Fruit fly (Drosophila melanogaster) whole organism, embryonic: ENCODE results near the gene ZIPIC.

ENCODE experiments used
- CG10321 ChIP-seq: fragments of 200-800 bp; sonication (Bioruptor generic); IDR thresholded peaks from 2 replicates; pipeline ENCODE4 v1.3.6; 2022; ENCODE audit warnings: missing biosample characterization, missing genetic modification characterization
- CG10543 ChIP-seq: fragments of 200-800 bp; sonication (Bioruptor generic); optimal IDR thresholded peaks from 3 replicates; lab custom pipeline; 2017; ENCODE audit warnings: missing biosample characterization, mild to moderate bottlenecking, missing genetic modification characterization, moderate library complexity
- CG11723 ChIP-seq: fragments of 200-800 bp; sonication (Bioruptor generic); optimal IDR thresholded peaks from 2 replicates; lab custom pipeline; 2017; ENCODE audit warnings: missing biosample characterization, mild to moderate bottlenecking, missing genetic modification characterization
- CG12104 ChIP-seq: fragments of 200-800 bp; sonication (Bioruptor generic); optimal IDR thresholded peaks from 3 replicates; lab custom pipeline; 2016; ENCODE audit warnings: missing biosample characterization, missing genetic modification characterization
- CG12219 ChIP-seq: fragments of 200-800 bp; sonication (Bioruptor generic); optimal IDR thresholded peaks from 3 replicates; lab custom pipeline; 2018; ENCODE audit warnings: missing biosample characterization, mild to moderate bottlenecking, missing genetic modification characterization
- CG12769 ChIP-seq: fragments of 200-800 bp; sonication (Bioruptor generic); optimal IDR thresholded peaks from 2 replicates; lab custom pipeline; 2019; ENCODE audit warnings: missing biosample characterization, mild to moderate bottlenecking, missing genetic modification characterization, moderate library complexity
- CG13287 ChIP-seq: fragments of 200-800 bp; sonication (Bioruptor generic); IDR thresholded peaks from 2 replicates; pipeline ENCODE4 v1.3.6; 2022; ENCODE audit warnings: missing biosample characterization, missing genetic modification characterization; ENCODE audit not compliant: partially characterized antibody
- CG14441 ChIP-seq: fragments of 200-800 bp; sonication (Bioruptor generic); IDR thresholded peaks from 2 replicates; pipeline ENCODE4 v1.3.6; 2022; ENCODE audit warnings: missing biosample characterization, missing genetic modification characterization
- CG1603 ChIP-seq: fragments of 200-800 bp; sonication (Bioruptor generic); optimal IDR thresholded peaks from 2 replicates; lab custom pipeline; 2019; ENCODE audit warnings: missing biosample characterization, mild to moderate bottlenecking, missing genetic modification characterization, moderate library complexity
- CG17328 ChIP-seq: fragments of 200-800 bp; sonication (Bioruptor generic); IDR thresholded peaks from 2 replicates; pipeline ENCODE4 v1.3.6; 2022; ENCODE audit warnings: missing biosample characterization, missing genetic modification characterization
- CG2712 ChIP-seq: fragments of 200-800 bp; optimal IDR thresholded peaks from 3 replicates; lab custom pipeline; 2019; ENCODE audit warnings: missing biosample characterization, mild to moderate bottlenecking, missing genetic modification characterization, moderate library complexity
- CG3407 ChIP-seq: fragments of 200-800 bp; sonication (Bioruptor generic); optimal IDR thresholded peaks from 2 replicates; lab custom pipeline; 2018; ENCODE audit warnings: missing biosample characterization, mild to moderate bottlenecking, missing genetic modification characterization
- CG34224 ChIP-seq: fragments of 200-800 bp; sonication (Bioruptor generic); IDR thresholded peaks from 3 replicates; pipeline ENCODE4 v1.3.6; 2022; ENCODE audit warnings: missing biosample characterization, missing genetic modification characterization; ENCODE audit not compliant: partially characterized antibody
- CG3995 ChIP-seq: fragments of 200-800 bp; sonication (Bioruptor generic); optimal IDR thresholded peaks from 3 replicates; lab custom pipeline; 2016; ENCODE audit warnings: missing biosample characterization, missing genetic modification characterization
- CG7963 ChIP-seq: fragments of 200-800 bp; sonication (Bioruptor generic); IDR thresholded peaks from 3 replicates; pipeline ENCODE4 v1.3.6; 2022; ENCODE audit warnings: missing biosample characterization, missing genetic modification characterization; ENCODE audit not compliant: partially characterized antibody
- CG8290 ChIP-seq, 3 experiments: fragments of 200-800 bp; sonication (Bioruptor generic); optimal IDR thresholded peaks; 2 replicates each; lab custom pipeline; 2016 to 2019; ENCODE audit warnings: missing biosample characterization in 3 of 3, missing genetic modification characterization in 3 of 3, mild to moderate bottlenecking in 2 of 3, moderate library complexity in 1 of 3
- Deaf1 ChIP-seq: fragments of 200-800 bp; optimal IDR thresholded peaks from 3 replicates; lab custom pipeline; 2019; ENCODE audit warnings: missing biosample characterization, mild to moderate bottlenecking, missing genetic modification characterization, moderate library complexity
- E2f2 ChIP-seq: fragments of 200-800 bp; sonication (Bioruptor generic); IDR thresholded peaks from 2 replicates; pipeline ENCODE4 v1.3.6; 2022; ENCODE audit warnings: missing biosample characterization, missing genetic modification characterization
- HLHmδ ChIP-seq: fragments of 200-800 bp; sonication (Bioruptor generic); optimal IDR thresholded peaks from 2 replicates; lab custom pipeline; 2018; ENCODE audit warnings: missing biosample characterization, mild to moderate bottlenecking, missing genetic modification characterization, moderate library complexity
- Max ChIP-seq: fragments of 200-800 bp; sonication (Bioruptor generic); optimal IDR thresholded peaks from 2 replicates; lab custom pipeline; 2016; ENCODE audit warnings: missing biosample characterization, mild to moderate bottlenecking, missing genetic modification characterization
- Pdp1 ChIP-seq, 2 experiments: fragments of 200-800 bp; sonication (Bioruptor generic); optimal IDR thresholded peaks; 3 replicates each; lab custom pipeline; 2016; ENCODE audit warnings: missing biosample characterization in 2 of 2, missing genetic modification characterization in 2 of 2, mild to moderate bottlenecking in 1 of 2, moderate library complexity in 1 of 2
- Vsx1 ChIP-seq: fragments of 200-800 bp; sonication (Bioruptor generic); optimal IDR thresholded peaks from 2 replicates; lab custom pipeline; 2017; ENCODE audit warnings: missing biosample characterization, mild to moderate bottlenecking, missing genetic modification characterization, missing genetic modification reagents
- abd-A ChIP-seq: fragments of 200-800 bp; sonication (Bioruptor generic); optimal IDR thresholded peaks from 3 replicates; lab custom pipeline; 2019; ENCODE audit warnings: missing biosample characterization, mild to moderate bottlenecking, missing genetic modification characterization, moderate library complexity
- ato ChIP-seq: fragments of 200-800 bp; sonication (Bioruptor generic); IDR thresholded peaks from 2 replicates; pipeline ENCODE4 v1.3.6; 2022; ENCODE audit warnings: missing biosample characterization, missing genetic modification characterization; ENCODE audit not compliant: partially characterized antibody
- bbx ChIP-seq: fragments of 200-800 bp; sonication (Bioruptor generic); IDR thresholded peaks from 2 replicates; pipeline ENCODE4 v1.3.6; 2022; ENCODE audit warnings: missing biosample characterization, missing genetic modification characterization; ENCODE audit not compliant: partially characterized antibody
- cg ChIP-seq: fragments of 200-800 bp; sonication (Bioruptor generic); optimal IDR thresholded peaks from 3 replicates; lab custom pipeline; 2019; ENCODE audit warnings: missing biosample characterization, mild to moderate bottlenecking, missing genetic modification characterization, moderate library complexity
- chinmo ChIP-seq: fragments of 200-800 bp; sonication (Bioruptor generic); IDR thresholded peaks from 4 replicates; pipeline ENCODE4 v1.3.6; 2022; ENCODE audit warnings: missing biosample characterization, missing genetic modification characterization; ENCODE audit not compliant: partially characterized antibody
- crc ChIP-seq: fragments of 200-800 bp; sonication (Bioruptor generic); optimal IDR thresholded peaks from 2 replicates; lab custom pipeline; 2016; ENCODE audit warnings: missing biosample characterization, missing genetic modification characterization
- crol ChIP-seq: fragments of 200-800 bp; sonication (Bioruptor generic); IDR thresholded peaks from 2 replicates; pipeline ENCODE4 v1.3.6; 2022; ENCODE audit warnings: missing biosample characterization, missing genetic modification characterization
- dm ChIP-seq: fragments of 200-800 bp; sonication (Bioruptor generic); optimal IDR thresholded peaks from 3 replicates; lab custom pipeline; 2016; ENCODE audit warnings: missing biosample characterization, missing genetic modification characterization
- ftz-f1 ChIP-seq: fragments of 200-800 bp; sonication (Bioruptor generic); optimal IDR thresholded peaks from 2 replicates; lab custom pipeline; 2016; ENCODE audit warnings: missing biosample characterization, missing genetic modification characterization
- grau ChIP-seq: fragments of 200-800 bp; optimal IDR thresholded peaks from 3 replicates; lab custom pipeline; 2019; ENCODE audit warnings: missing biosample characterization, mild to moderate bottlenecking, missing genetic modification characterization, moderate library complexity
- ind ChIP-seq: fragments of 200-800 bp; sonication (Bioruptor generic); optimal IDR thresholded peaks from 3 replicates; lab custom pipeline; 2016; ENCODE audit warnings: missing biosample characterization, missing genetic modification characterization
- insv ChIP-seq, 2 experiments: fragments of 200-800 bp; sonication (Bioruptor generic); optimal IDR thresholded peaks; 3 replicates each; lab custom pipeline; 2016 to 2018; ENCODE audit warnings: missing biosample characterization in 2 of 2, missing genetic modification characterization in 2 of 2
- kah ChIP-seq: fragments of 200-800 bp; sonication (Bioruptor generic); optimal IDR thresholded peaks from 2 replicates; lab custom pipeline; 2018; ENCODE audit warnings: missing biosample characterization, mild to moderate bottlenecking, missing genetic modification characterization
- kni ChIP-seq: fragments of 200-800 bp; sonication (Bioruptor generic); optimal IDR thresholded peaks from 3 replicates; lab custom pipeline; 2017; ENCODE audit warnings: mild to moderate bottlenecking, missing biosample characterization, missing genetic modification reagents, missing genetic modification characterization
- mld ChIP-seq: fragments of 200-800 bp; sonication (Bioruptor generic); IDR thresholded peaks from 3 replicates; pipeline ENCODE4 v1.3.6; 2022; ENCODE audit warnings: missing biosample characterization, missing genetic modification characterization; ENCODE audit not compliant: partially characterized antibody
- nmo ChIP-seq: fragments of 200-800 bp; sonication (Bioruptor generic); optimal IDR thresholded peaks from 2 replicates; lab custom pipeline; 2018; ENCODE audit warnings: missing biosample characterization, mild to moderate bottlenecking, missing genetic modification characterization, moderate library complexity
- nom ChIP-seq: fragments of 200-800 bp; sonication (Bioruptor generic); optimal IDR thresholded peaks from 2 replicates; lab custom pipeline; 2017; ENCODE audit warnings: missing biosample characterization, missing genetic modification characterization, mild to moderate bottlenecking, moderate library complexity, missing genetic modification reagents
- oc ChIP-seq: fragments of 200-800 bp; sonication (Bioruptor generic); optimal IDR thresholded peaks from 2 replicates; lab custom pipeline; 2018; ENCODE audit warnings: missing biosample characterization, mild to moderate bottlenecking, missing genetic modification characterization, moderate library complexity
- pan ChIP-seq, 4 experiments: fragments of >200 bp in 3 of 4; fragments of 200-800 bp in 1 of 4; sonication (Bioruptor generic) in 1 of 4; optimal IDR thresholded peaks in 3 of 4; IDR thresholded peaks in 1 of 4; 2 replicates each; pipeline versions ENCODE4 v1.3.6 to Lab custom; 2017 to 2022; ENCODE audit warnings: missing biosample characterization in 2 of 4, missing genetic modification characterization in 2 of 4, mixed read lengths in 1 of 4
- pros ChIP-seq: fragments of 200-800 bp; sonication (Bioruptor generic); optimal IDR thresholded peaks from 3 replicates; lab custom pipeline; 2019; ENCODE audit warnings: missing biosample characterization, mild to moderate bottlenecking, missing genetic modification characterization, moderate library complexity
- sens ChIP-seq: fragments of 200-800 bp; sonication (Bioruptor generic); peaks from one replicate; lab custom pipeline; 2016; ENCODE audit warnings: missing biosample characterization, missing genetic modification characterization
- sima ChIP-seq: fragments of 200-800 bp; sonication (Bioruptor generic); optimal IDR thresholded peaks from 2 replicates; lab custom pipeline; 2016; ENCODE audit warnings: missing biosample characterization, missing genetic modification characterization
- tin ChIP-seq: fragments of 200-800 bp; sonication (Bioruptor generic); optimal IDR thresholded peaks from 3 replicates; lab custom pipeline; 2016; ENCODE audit warnings: missing biosample characterization, missing genetic modification characterization
- zfh1 ChIP-seq: fragments of 200-800 bp; sonication (Bioruptor generic); IDR thresholded peaks from 3 replicates; pipeline ENCODE4 v1.3.6; 2022; ENCODE audit warnings: missing biosample characterization, missing genetic modification characterization

The ZIPIC gene

DNA sequence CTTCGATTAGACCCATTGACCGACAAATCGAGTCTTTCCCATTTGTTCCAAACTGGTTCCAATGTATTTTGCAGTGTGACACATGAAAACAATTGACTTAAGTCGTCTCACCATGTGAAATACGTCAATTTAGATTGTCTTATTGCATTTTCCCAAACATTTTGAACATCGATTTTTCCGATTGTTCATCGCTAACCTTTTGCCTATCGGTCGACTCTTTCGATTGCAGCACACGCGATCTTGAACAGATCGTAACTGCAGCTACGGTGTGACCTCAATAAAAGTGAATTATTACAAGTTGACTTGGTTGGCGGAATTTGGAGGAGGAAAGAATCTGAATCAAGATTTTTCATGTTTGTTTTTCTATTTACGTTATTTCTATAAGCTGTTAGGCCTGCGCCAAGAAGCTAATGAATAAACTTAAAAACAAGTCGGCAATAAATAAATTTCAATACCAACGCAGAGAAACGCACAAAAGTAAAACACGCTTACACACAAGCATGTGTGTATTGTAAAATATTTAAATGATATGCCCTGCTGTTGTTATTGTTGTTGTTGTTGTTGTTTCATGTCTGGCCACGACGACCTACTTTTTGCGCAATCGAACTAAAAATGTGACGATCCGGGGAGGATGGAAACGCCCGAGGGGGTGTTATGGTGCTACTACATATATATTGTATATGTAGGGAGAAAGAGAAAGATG, 23.9 kb upstream of the ZIPIC start (continued):
- TF ChIP-seq ftz-f1 (GFP tag; lab: Kevin White, UChicago), result peak; percentile 52
- TF ChIP-seq ato, result no peak
- no peak for TF ChIP-seq CG7963
- peak; percentile 15 for TF ChIP-seq Vsx1 (GFP tag; lab: Kevin White, UChicago)
- no peak for TF ChIP-seq Max
- no peak for TF ChIP-seq insv (GFP tag; optimal IDR thresholded peaks at IDR 0.05; lab: Kevin White, UChicago)
- no peak for TF ChIP-seq nmo (GFP tag; lab: Kevin White, UChicago)
- TF ChIP-seq sens (GFP tag; lab: Kevin White, UChicago), result peak; percentile 18
- peak; percentile 81 for TF ChIP-seq grau (tag; lab: Kevin White, UChicago)
- no peak for TF ChIP-seq CG11723 (GFP tag; lab: Kevin White, UChicago)
- TF ChIP-seq E2f2 (GFP tag; lab: Robert Waterston, UW), result no peak
- TF ChIP-seq cg (GFP tag; lab: Kevin White, UChicago), result peak; percentile 77
- TF ChIP-seq Deaf1, result no peak
- peak; percentile 75 for TF ChIP-seq CG12769 (tag; lab: Kevin White, UChicago)
- TF ChIP-seq CG13287 (GFP tag; lab: Robert Waterston, UW), result no peak; the same call in 1 of the 2 replicates
- TF ChIP-seq CG1603 (tag; lab: Kevin White, UChicago), result peak; percentile 4
- no peak for TF ChIP-seq sima (GFP tag; lab: Kevin White, UChicago)
- no peak for TF ChIP-seq mld (GFP tag; lab: Robert Waterston, UW)
- no peak for TF ChIP-seq CG12104 (GFP tag; lab: Kevin White, UChicago)
- no peak for TF ChIP-seq crc
- TF ChIP-seq CG3995 (GFP tag; lab: Kevin White, UChicago), result no peak
- no peak for TF ChIP-seq ind (GFP tag; lab: Kevin White, UChicago)
- no peak for TF ChIP-seq pan (optimal IDR thresholded peaks at IDR 0.05; lab: Kevin White, UChicago)
- TF ChIP-seq pan (GFP tag; optimal IDR thresholded peaks at IDR 0.05 in 1 of 2, IDR thresholded peaks at IDR 0.05 in 1 of 2), result peak in 1 of 2 experiments; percentile 30

DNA sequence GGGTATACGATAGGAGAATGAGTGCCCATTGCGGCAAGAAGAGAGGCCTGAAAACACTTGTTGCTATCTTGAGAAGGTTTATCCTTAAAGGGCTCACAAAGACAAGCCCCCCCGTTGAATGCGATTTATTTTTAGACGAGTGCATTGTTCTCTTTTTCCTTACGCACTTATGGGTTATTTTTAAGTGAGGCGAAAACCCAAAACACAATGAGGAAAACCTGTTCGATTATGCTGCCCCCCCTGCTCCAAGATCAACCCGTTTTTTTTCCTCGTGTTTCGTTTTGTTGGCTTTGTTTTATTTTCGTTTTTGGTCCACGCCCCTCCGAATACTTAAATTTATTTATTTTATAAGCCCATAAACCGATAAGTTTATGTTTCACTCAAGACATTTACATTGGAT, 23.3 kb upstream of the ZIPIC start:
- TF ChIP-seq nom (GFP tag; lab: Kevin White, UChicago), result peak; percentile 50
- no peak for TF ChIP-seq CG10321 (GFP tag; lab: Robert Waterston, UW)
- no peak for TF ChIP-seq CG2712 (tag; lab: Kevin White, UChicago)
- TF ChIP-seq Pdp1 (GFP tag; optimal IDR thresholded peaks at IDR 0.05; lab: Kevin White, UChicago), result no peak
- peak; percentile 50 for TF ChIP-seq kah (GFP tag; lab: Kevin White, UChicago)
- TF ChIP-seq bbx (GFP tag; lab: Robert Waterston, UW), result 0 out of 2 replicates have a peak, but pooled peaks have one; percentile 23
- TF ChIP-seq abd-A (tag; lab: Kevin White, UChicago), result peak; percentile 15
- no peak for TF ChIP-seq dm (GFP tag; lab: Kevin White, UChicago)
- TF ChIP-seq CG12219 (GFP tag; lab: Kevin White, UChicago), result no peak
- TF ChIP-seq tin (GFP tag; lab: Kevin White, UChicago), result no peak
- peak; percentile 3 for TF ChIP-seq pros (GFP tag; lab: Kevin White, UChicago)
- TF ChIP-seq CG10543, result no peak
- peak; percentile 18; the same call in 1 of the 2 replicates for TF ChIP-seq crol (GFP tag; lab: Robert Waterston, UW)
- peak; percentile 62 for TF ChIP-seq oc (tag; lab: Kevin White, UChicago)
- peak; percentile 1 for TF ChIP-seq kni (GFP tag; lab: Kevin White, UChicago)
- peak; percentile 56; the same call in 1 of the 4 replicates for TF ChIP-seq chinmo (GFP tag; lab: Robert Waterston, UW)
- TF ChIP-seq CG8290 (GFP tag; optimal IDR thresholded peaks at IDR 0.05; lab: Kevin White, UChicago), result no peak
- TF ChIP-seq CG8290 (tag; optimal IDR thresholded peaks at IDR 0.05; lab: Kevin White, UChicago), result no peak
- 0 out of 2 replicates have a peak, but pooled peaks have one; percentile 23 for TF ChIP-seq CG14441
- TF ChIP-seq CG34224 (GFP tag; lab: Robert Waterston, UW), result peak; percentile 28; the same call in 1 of the 3 replicates
- TF ChIP-seq HLHmδ, result no peak
- TF ChIP-seq zfh1, result no peak
- TF ChIP-seq CG3407 (GFP tag; lab: Kevin White, UChicago), result no peak
- TF ChIP-seq CG17328 (GFP tag; lab: Robert Waterston, UW), result no peak
